Fruit fly (Drosophila melanogaster) whole organism, prepupa: ENCODE measurements around the gene TTLL4A.

Experiments used
- CG10631 ChIP-seq: fragments of 200-800 bp; sonication (Bioruptor generic); optimal IDR thresholded peaks from 2 replicates; lab custom pipeline; 2016; ENCODE audit warnings: missing biosample characterization, missing genetic modification characterization
- CG10669 ChIP-seq: fragments of 200-800 bp; sonication (Bioruptor generic); optimal IDR thresholded peaks from 3 replicates; lab custom pipeline; 2018; ENCODE audit warnings: missing biosample characterization, mild to moderate bottlenecking, missing genetic modification characterization, moderate library complexity
- CG11294 ChIP-seq: fragments of 200-800 bp; sonication (Bioruptor generic); IDR thresholded peaks from 2 replicates; pipeline ENCODE4 v1.3.6; 2022; ENCODE audit warnings: missing biosample characterization, missing genetic modification characterization
- CG11762 ChIP-seq: fragments of 200-800 bp; sonication (Bioruptor generic); optimal IDR thresholded peaks from 3 replicates; lab custom pipeline; 2016; ENCODE audit warnings: missing biosample characterization, missing genetic modification characterization; ENCODE audit not compliant: insufficient read depth
- CG11902 ChIP-seq: fragments of 200-800 bp; sonication (Bioruptor generic); optimal IDR thresholded peaks from 3 replicates; lab custom pipeline; 2016; ENCODE audit warnings: missing biosample characterization, missing genetic modification characterization
- CG15336 ChIP-seq: fragments of 200-800 bp; sonication (Bioruptor generic); IDR thresholded peaks from 2 replicates; pipeline ENCODE4 v1.3.6; 2022; ENCODE audit warnings: missing biosample characterization, missing genetic modification characterization
- CG1621 ChIP-seq: fragments of 200-800 bp; sonication (Bioruptor generic); optimal IDR thresholded peaks from 3 replicates; lab custom pipeline; 2018; ENCODE audit warnings: missing biosample characterization, mild to moderate bottlenecking, missing genetic modification characterization
- CG3032 ChIP-seq: fragments of 200-800 bp; optimal IDR thresholded peaks from 2 replicates; lab custom pipeline; 2019; ENCODE audit warnings: missing biosample characterization, mild to moderate bottlenecking, missing genetic modification characterization, moderate library complexity
- CG31627 ChIP-seq: fragments of 200-800 bp; sonication (Bioruptor generic); optimal IDR thresholded peaks from 3 replicates; lab custom pipeline; 2016; ENCODE audit warnings: missing biosample characterization, missing genetic modification characterization
- CG32006 ChIP-seq: fragments of 200-800 bp; sonication (Bioruptor generic); optimal IDR thresholded peaks from 3 replicates; lab custom pipeline; 2017; ENCODE audit warnings: missing biosample characterization, mild to moderate bottlenecking, missing genetic modification characterization
- CG34406 ChIP-seq: fragments of 200-800 bp; sonication (Bioruptor generic); optimal IDR thresholded peaks from 3 replicates; lab custom pipeline; 2016; ENCODE audit warnings: missing biosample characterization, missing genetic modification characterization
- CG3919 ChIP-seq: fragments of 200-800 bp; sonication (Bioruptor generic); optimal IDR thresholded peaks from 3 replicates; lab custom pipeline; 2016; ENCODE audit warnings: missing biosample characterization, missing genetic modification characterization
- CG6163 ChIP-seq: fragments of 200-800 bp; sonication (Bioruptor generic); IDR thresholded peaks from 3 replicates; pipeline ENCODE4 v1.3.6; 2022; ENCODE audit warnings: missing biosample characterization, missing genetic modification characterization
- CG6792 ChIP-seq: fragments of 200-800 bp; sonication (Bioruptor generic); optimal IDR thresholded peaks from 3 replicates; lab custom pipeline; 2016; ENCODE audit warnings: missing biosample characterization, missing genetic modification characterization
- CG6854 ChIP-seq: fragments of 200-800 bp; sonication (Bioruptor generic); optimal IDR thresholded peaks from 2 replicates; lab custom pipeline; 2017; ENCODE audit warnings: missing biosample characterization, mild to moderate bottlenecking, missing genetic modification characterization
- CG7368 ChIP-seq: fragments of 200-800 bp; sonication (Bioruptor generic); optimal IDR thresholded peaks from 3 replicates; lab custom pipeline; 2016; ENCODE audit warnings: missing biosample characterization, missing genetic modification characterization
- CG8119 ChIP-seq: fragments of 200-800 bp; sonication (Bioruptor generic); IDR thresholded peaks from 3 replicates; pipeline ENCODE4 v1.3.6; 2022; ENCODE audit warnings: missing biosample characterization, missing genetic modification characterization
- CG8319 ChIP-seq: fragments of 200-800 bp; sonication (Bioruptor generic); optimal IDR thresholded peaks from 3 replicates; lab custom pipeline; 2016; ENCODE audit warnings: missing biosample characterization, missing genetic modification characterization
- CG8632 ChIP-seq: fragments of 200-800 bp; sonication (Bioruptor generic); optimal IDR thresholded peaks from 3 replicates; lab custom pipeline; 2016; ENCODE audit warnings: missing biosample characterization, missing genetic modification characterization
- Eip75B ChIP-seq: fragments of 200-800 bp; sonication (Bioruptor generic); optimal IDR thresholded peaks from 3 replicates; lab custom pipeline; 2016; ENCODE audit warnings: missing biosample characterization, missing genetic modification characterization
- Eip78C ChIP-seq: fragments of 200-800 bp; sonication (Bioruptor generic); peaks from one replicate; lab custom pipeline; 2016; ENCODE audit warnings: missing biosample characterization, missing genetic modification characterization
- Eip93F ChIP-seq: fragments of 200-800 bp; sonication (Bioruptor generic); optimal IDR thresholded peaks from 2 replicates; lab custom pipeline; 2016; ENCODE audit warnings: missing biosample characterization, mild to moderate bottlenecking, missing genetic modification characterization
- Ets96B ChIP-seq: fragments of 200-800 bp; optimal IDR thresholded peaks from 2 replicates; lab custom pipeline; 2019; ENCODE audit warnings: missing biosample characterization, mild to moderate bottlenecking, missing genetic modification characterization, moderate library complexity
- Hr4 ChIP-seq: fragments of 200-800 bp; sonication (Bioruptor generic); optimal IDR thresholded peaks from 3 replicates; lab custom pipeline; 2016; ENCODE audit warnings: missing biosample characterization, missing genetic modification characterization
- Lpt ChIP-seq: fragments of 200-800 bp; sonication (Bioruptor generic); optimal IDR thresholded peaks from 3 replicates; lab custom pipeline; 2016; ENCODE audit warnings: missing biosample characterization, missing genetic modification characterization
- Met ChIP-seq: fragments of 200-800 bp; sonication (Bioruptor generic); optimal IDR thresholded peaks from 3 replicates; lab custom pipeline; 2016; ENCODE audit warnings: missing biosample characterization, missing genetic modification characterization
- OdsH ChIP-seq: fragments of 200-800 bp; sonication (Bioruptor generic); optimal IDR thresholded peaks from 3 replicates; lab custom pipeline; 2016; ENCODE audit warnings: missing biosample characterization, missing genetic modification characterization
- Sox14 ChIP-seq: fragments of 200-800 bp; sonication (Bioruptor generic); optimal IDR thresholded peaks from 3 replicates; lab custom pipeline; 2016; ENCODE audit warnings: missing biosample characterization, missing genetic modification characterization
- Sox15 ChIP-seq: fragments of 200-800 bp; sonication (Bioruptor generic); optimal IDR thresholded peaks from 3 replicates; lab custom pipeline; 2016; ENCODE audit warnings: missing biosample characterization, missing genetic modification characterization
- achi ChIP-seq: fragments of 200-800 bp; sonication (Bioruptor generic); optimal IDR thresholded peaks from 3 replicates; lab custom pipeline; 2016; ENCODE audit warnings: missing biosample characterization, missing genetic modification characterization
- acj6 ChIP-seq: fragments of 200-800 bp; sonication (Bioruptor generic); optimal IDR thresholded peaks from 3 replicates; lab custom pipeline; 2016; ENCODE audit warnings: missing biosample characterization, missing genetic modification characterization
- cyc ChIP-seq: fragments of 200-800 bp; sonication (Bioruptor generic); optimal IDR thresholded peaks from 3 replicates; lab custom pipeline; 2016; ENCODE audit warnings: missing biosample characterization, missing genetic modification characterization
- dsx ChIP-seq: fragments of 200-800 bp; optimal IDR thresholded peaks from 3 replicates; lab custom pipeline; 2019; ENCODE audit warnings: missing biosample characterization, mild to moderate bottlenecking, missing genetic modification characterization, moderate library complexity; ENCODE audit not compliant: poor library complexity, severe bottlenecking
- eg ChIP-seq: fragments of 200-800 bp; sonication (Bioruptor generic); IDR thresholded peaks from 3 replicates; pipeline ENCODE4 v1.3.6; 2022; ENCODE audit warnings: missing biosample characterization, missing genetic modification characterization
- esn ChIP-seq: fragments of 200-800 bp; sonication (Bioruptor generic); optimal IDR thresholded peaks from 2 replicates; lab custom pipeline; 2016; ENCODE audit warnings: missing biosample characterization, mild to moderate bottlenecking, missing genetic modification characterization, moderate library complexity
- fd85E ChIP-seq: fragments of 200-800 bp; sonication (Bioruptor generic); optimal IDR thresholded peaks from 3 replicates; lab custom pipeline; 2016; ENCODE audit warnings: missing biosample characterization, missing genetic modification characterization
- lz ChIP-seq: fragments of 200-800 bp; sonication (Bioruptor generic); optimal IDR thresholded peaks from 3 replicates; lab custom pipeline; 2016; ENCODE audit warnings: missing biosample characterization, missing genetic modification characterization
- pdm3 ChIP-seq: fragments of 200-800 bp; sonication (Bioruptor generic); optimal IDR thresholded peaks from 3 replicates; lab custom pipeline; 2016; ENCODE audit warnings: missing biosample characterization, missing genetic modification characterization
- spab ChIP-seq: fragments of 200-800 bp; sonication (Bioruptor generic); optimal IDR thresholded peaks from 2 replicates; lab custom pipeline; 2017; ENCODE audit warnings: missing biosample characterization, mild to moderate bottlenecking, missing genetic modification characterization, missing genetic modification reagents
- ss ChIP-seq, 2 experiments: fragments of 200-800 bp; sonication (Bioruptor generic); optimal IDR thresholded peaks; 2 replicates in 1 of 2; 3 replicates in 1 of 2; lab custom pipeline; 2017 to 2018; ENCODE audit warnings: mild to moderate bottlenecking in 2 of 2, missing biosample characterization in 2 of 2, missing genetic modification characterization in 2 of 2, moderate library complexity in 1 of 2
- svp ChIP-seq: fragments of 200-800 bp; sonication (Bioruptor generic); peaks from one replicate; lab custom pipeline; 2016; ENCODE audit warnings: missing biosample characterization, missing genetic modification characterization
- topi ChIP-seq: fragments of 200-800 bp; sonication (Bioruptor generic); optimal IDR thresholded peaks from 3 replicates; lab custom pipeline; 2016; ENCODE audit warnings: missing biosample characterization, missing genetic modification characterization

TTLL4A gene

dm6 chr2L:11004674-11005045 lies 15.5 kb downstream of the TTLL4A start, which contains the start of gene Nup154:
Gene Nup154 (plus strand): TSS chr2L:11004820.
- TF ChIP-seq CG15336 (GFP tag; lab: Robert Waterston, UW), result no peak
- TF ChIP-seq CG6854, result peak; percentile 23
- no peak for TF ChIP-seq CG7368 (GFP tag; lab: Kevin White, UChicago)
- TF ChIP-seq Hr4 (GFP tag; lab: Kevin White, UChicago), result no peak

- TF ChIP-seq fd85E, result no peak
- TF ChIP-seq esn, result peak; percentile 73
- no peak for TF ChIP-seq Eip75B (GFP tag; lab: Kevin White, UChicago)
- peak; percentile 38 for TF ChIP-seq CG10669
- TF ChIP-seq Sox15 (GFP tag; lab: Kevin White, UChicago), result peak; percentile 35
- peak; percentile 51 for TF ChIP-seq CG6792 (GFP tag; lab: Kevin White, UChicago)
- peak; percentile 56 for TF ChIP-seq Ets96B (tag; lab: Kevin White, UChicago)
- peak; percentile 40 for TF ChIP-seq CG34406
- peak; percentile 53 for TF ChIP-seq Eip93F (GFP tag; lab: Kevin White, UChicago)
- TF ChIP-seq CG6163 (GFP tag; lab: Robert Waterston, UW), result 0 out of 3 replicates have a peak, but pooled peaks have one; percentile 19
- TF ChIP-seq CG11902 (GFP tag; lab: Kevin White, UChicago), result peak; percentile 19
- peak; percentile 39 for TF ChIP-seq CG11762 (GFP tag; lab: Kevin White, UChicago)
- 0 out of 2 replicates have a peak, but pooled peaks have one; percentile 32 for TF ChIP-seq CG15336 (GFP tag; lab: Robert Waterston, UW)
- TF ChIP-seq OdsH (GFP tag; lab: Kevin White, UChicago), result peak; percentile 65
- TF ChIP-seq CG3919 (GFP tag; lab: Kevin White, UChicago), result peak; percentile 62
- 0 out of 3 replicates have a peak, but pooled peaks have one; percentile 29 for TF ChIP-seq CG8119
- peak; percentile 60 for TF ChIP-seq achi
- peak; percentile 31 for TF ChIP-seq Sox14 (GFP tag; lab: Kevin White, UChicago)
- TF ChIP-seq Lpt (GFP tag; lab: Kevin White, UChicago), result peak; percentile 12
- TF ChIP-seq eg, result peak; percentile 40; the same call in 1 of the 3 replicates
- TF ChIP-seq CG11294, result no peak; the same call in 1 of the 2 replicates
- TF ChIP-seq svp (GFP tag; lab: Kevin White, UChicago), result no peak
- peak; percentile 13 for TF ChIP-seq CG1621 (tag; lab: Kevin White, UChicago)
- peak; percentile 60 for TF ChIP-seq cyc (GFP tag; lab: Kevin White, UChicago)
- TF ChIP-seq CG31627 (GFP tag; lab: Kevin White, UChicago), result peak; percentile 44
- peak; percentile 58 for TF ChIP-seq acj6
- TF ChIP-seq dsx (GFP tag; lab: Kevin White, UChicago), result peak; percentile 52
- TF ChIP-seq ss (GFP tag; optimal IDR thresholded peaks at IDR 0.05; lab: Kevin White, UChicago), result no peak
- TF ChIP-seq CG3032 (tag; lab: Kevin White, UChicago), result peak; percentile 63
- TF ChIP-seq spab (GFP tag; lab: Kevin White, UChicago), result no peak
- TF ChIP-seq CG8319, result peak; percentile 19
- TF ChIP-seq CG10631, result peak; percentile 70
- TF ChIP-seq lz (GFP tag; lab: Kevin White, UChicago), result peak; percentile 58
- TF ChIP-seq pdm3, result no peak
- no peak for TF ChIP-seq CG8632 (GFP tag; lab: Kevin White, UChicago)
- peak; percentile 85 for TF ChIP-seq Eip78C (GFP tag; lab: Kevin White, UChicago)
- peak; percentile 66 for TF ChIP-seq Met (GFP tag; lab: Kevin White, UChicago)
- no peak for TF ChIP-seq CG32006 (GFP tag; lab: Kevin White, UChicago)
- TF ChIP-seq topi (GFP tag; lab: Kevin White, UChicago), result peak; percentile 46
These were observed 21.8 kb downstream of the TTLL4A start, which contains the start of the genes Art8 and dUTPase for dm6 chr2L:11010999-11011398. Gene Art8 (minus strand): TSS chr2L:11011086. Gene dUTPase (plus strand): TSS chr2L:11011312.
